Worm (Caenorhabditis elegans) whole organism, young adult: Measurements from ENCODE around the gene srx-34.
A peak's percentile ranks its signal among the peaks of the same experiment; 100 is the strongest.

Experiments
- C06A6.2 ChIP-seq: fragments of 200-800 bp; sonication (Bioruptor generic); conservative IDR thresholded peaks from 2 replicates; pipeline ENCODE4 v1.3.6; 2022; ENCODE audit warnings: missing genetic modification characterization, missing compliant biosample characterization
- F10E7.11 ChIP-seq: sonication (generic microtip); optimal IDR thresholded peaks from 2 replicates; lab custom pipeline; 2017; ENCODE audit warnings: mild to moderate bottlenecking, missing genetic modification characterization, moderate library complexity, missing compliant biosample characterization
- F37B4.10 ChIP-seq: fragments of 200-800 bp; sonication (Bioruptor generic); IDR thresholded peaks from 2 replicates; pipeline ENCODE4 v1.3.6; 2022; ENCODE audit warnings: missing genetic modification characterization, missing compliant biosample characterization
- F39B2.1 ChIP-seq: fragments of 200-800 bp; sonication (Bioruptor generic); IDR thresholded peaks from 2 replicates; pipeline ENCODE4 v1.3.6; 2022; ENCODE audit warnings: missing genetic modification reagents, missing genetic modification characterization, missing compliant biosample characterization
- F57A8.1 ChIP-seq: fragments of 200-800 bp; sonication (Bioruptor generic); optimal IDR thresholded peaks from 2 replicates; lab custom pipeline; 2018; ENCODE audit warnings: mild to moderate bottlenecking, missing genetic modification characterization, moderate library complexity, missing compliant biosample characterization
- Y79H2A.3 ChIP-seq: fragments of 200-800 bp; sonication (Bioruptor generic); conservative IDR thresholded peaks from 2 replicates; pipeline ENCODE4 v1.3.6; 2022; ENCODE audit warnings: missing genetic modification reagents, missing genetic modification characterization, missing compliant biosample characterization
- cebp-1 ChIP-seq, 2 experiments: fragments of 200-800 bp in 1 of 2; sonication (Bioruptor generic) in 1 of 2; sonication (generic microtip) in 1 of 2; IDR thresholded peaks in 1 of 2; optimal IDR thresholded peaks in 1 of 2; 2 replicates each; pipeline versions ENCODE4 v1.3.6 to Lab custom; 2017 to 2022; ENCODE audit warnings: missing compliant biosample characterization in 2 of 2, missing genetic modification characterization in 2 of 2, mild to moderate bottlenecking in 1 of 2, missing genetic modification reagents in 1 of 2, moderate library complexity in 1 of 2
- ceh-79 ChIP-seq: sonication (generic microtip); optimal IDR thresholded peaks from 2 replicates; lab custom pipeline; 2017; ENCODE audit warnings: mild to moderate bottlenecking, missing genetic modification characterization, missing compliant biosample characterization
- die-1 ChIP-seq: sonication (generic microtip); optimal IDR thresholded peaks from 2 replicates; lab custom pipeline; 2016; ENCODE audit warnings: missing genotype, mild to moderate bottlenecking, missing genetic modification characterization, missing compliant biosample characterization
- dpl-1 ChIP-seq: fragments of 150-350 bp; optimal IDR thresholded peaks from 2 replicates; lab custom pipeline; 2014; ENCODE audit warnings: missing biosample characterization, missing genetic modification reagents, missing genetic modification characterization
- ekl-4 ChIP-seq: fragments of 200-800 bp; sonication (Bioruptor generic); IDR thresholded peaks from 2 replicates; pipeline ENCODE4 v1.3.6; 2022; ENCODE audit warnings: missing genetic modification reagents, missing genetic modification characterization, missing compliant biosample characterization
- ets-4 ChIP-seq: fragments of 200-800 bp; sonication (Bioruptor generic); optimal IDR thresholded peaks from 2 replicates; lab custom pipeline; 2018; ENCODE audit warnings: mild to moderate bottlenecking, missing genetic modification characterization, missing compliant biosample characterization
- gei-17 ChIP-seq: fragments of 200-800 bp; sonication (Bioruptor generic); optimal IDR thresholded peaks from 2 replicates; lab custom pipeline; 2018; ENCODE audit warnings: mild to moderate bottlenecking, missing genetic modification characterization, missing compliant biosample characterization
- hlh-12 ChIP-seq: sonication (generic microtip); optimal IDR thresholded peaks from 2 replicates; lab custom pipeline; 2016; ENCODE audit warnings: missing genetic modification characterization, missing compliant biosample characterization
- hmg-20 ChIP-seq: fragments of 200-800 bp; sonication (Bioruptor generic); IDR thresholded peaks from 2 replicates; pipeline ENCODE4 v1.3.6; 2022; ENCODE audit warnings: missing genetic modification reagents, missing genetic modification characterization, missing compliant biosample characterization
- let-526 ChIP-seq: fragments of 200-800 bp; sonication (Bioruptor generic); IDR thresholded peaks from 2 replicates; pipeline ENCODE4 v1.3.6; 2022; ENCODE audit warnings: missing genetic modification reagents, missing genetic modification characterization, missing compliant biosample characterization
- let-607 ChIP-seq, 2 experiments: fragments of 200-800 bp in 1 of 2; sonication (Bioruptor generic) in 1 of 2; sonication (generic microtip) in 1 of 2; optimal IDR thresholded peaks; 2 replicates each; lab custom pipeline; 2016 to 2018; ENCODE audit warnings: mild to moderate bottlenecking in 2 of 2, missing compliant biosample characterization in 2 of 2, missing genetic modification characterization in 2 of 2, moderate library complexity in 2 of 2, missing genotype in 1 of 2
- lin-26 ChIP-seq: fragments of 200-800 bp; sonication (Bioruptor generic); IDR thresholded peaks from 2 replicates; pipeline ENCODE4 v1.3.6; 2022; ENCODE audit warnings: missing genetic modification reagents, missing genetic modification characterization, missing compliant biosample characterization
- lin-35 ChIP-seq, 3 experiments: fragments of 150-350 bp in 2 of 3; sonication (generic microtip) in 1 of 3; optimal IDR thresholded peaks; 2 replicates each; lab custom pipeline; 2014 to 2018; ENCODE audit warnings: missing biosample characterization in 3 of 3, missing genetic modification characterization in 3 of 3, missing genetic modification reagents in 3 of 3
- lir-1 ChIP-seq: fragments of 200-800 bp; sonication (Bioruptor generic); conservative IDR thresholded peaks from 2 replicates; pipeline ENCODE4 v1.3.6; 2022; ENCODE audit warnings: missing genetic modification reagents, missing genetic modification characterization, missing compliant biosample characterization
- madf-10 ChIP-seq: sonication (generic microtip); optimal IDR thresholded peaks from 2 replicates; lab custom pipeline; 2016; ENCODE audit warnings: mild to moderate bottlenecking, missing genetic modification characterization, missing compliant biosample characterization
- mcd-1 ChIP-seq: fragments of 200-800 bp; sonication (Bioruptor generic); IDR thresholded peaks from 2 replicates; pipeline ENCODE4 v1.3.6; 2022; ENCODE audit warnings: missing genetic modification reagents, missing genetic modification characterization, missing compliant biosample characterization
- mel-28 ChIP-seq: sonication (generic microtip); optimal IDR thresholded peaks from 2 replicates; lab custom pipeline; 2016; ENCODE audit warnings: borderline replicate concordance, mild to moderate bottlenecking, missing genetic modification characterization, missing compliant biosample characterization
- mes-4 ChIP-seq: sonication (generic microtip); optimal IDR thresholded peaks from 2 replicates; lab custom pipeline; 2016; ENCODE audit warnings: missing genotype, missing genetic modification characterization, missing compliant biosample characterization
- mxl-1 ChIP-seq: sonication (generic microtip); optimal IDR thresholded peaks from 2 replicates; lab custom pipeline; 2016; ENCODE audit warnings: missing genetic modification characterization, missing compliant biosample characterization
- nfya-1 ChIP-seq: sonication (generic microtip); optimal IDR thresholded peaks from 2 replicates; lab custom pipeline; 2017; ENCODE audit warnings: antibody characterized with exemption, missing compliant biosample characterization, missing genetic modification characterization, borderline replicate concordance; ENCODE audit not compliant: insufficient read depth
- nfyb-1 ChIP-seq: fragments of 200-800 bp; sonication (Bioruptor generic); IDR thresholded peaks from 2 replicates; pipeline ENCODE4 v1.3.6; 2022; ENCODE audit warnings: missing genetic modification reagents, missing genetic modification characterization, missing compliant biosample characterization
- nhr-120 ChIP-seq: fragments of 200-800 bp; sonication (Bioruptor generic); IDR thresholded peaks from 2 replicates; pipeline ENCODE4 v1.3.6; 2022; ENCODE audit warnings: missing genetic modification characterization, missing compliant biosample characterization
- nhr-27 ChIP-seq: fragments of 200-800 bp; sonication (Bioruptor generic); optimal IDR thresholded peaks from 2 replicates; lab custom pipeline; 2018; ENCODE audit warnings: mild to moderate bottlenecking, missing genetic modification characterization, moderate library complexity, missing compliant biosample characterization
- nhr-80 ChIP-seq: sonication (generic microtip); optimal IDR thresholded peaks from 2 replicates; lab custom pipeline; 2016; ENCODE audit warnings: missing genetic modification characterization, missing compliant biosample characterization
- rpc-1 ChIP-seq, 2 experiments: fragments of 150-350 bp in 1 of 2; sonication (generic microtip) in 1 of 2; optimal IDR thresholded peaks; 2 replicates each; lab custom pipeline; 2014 to 2018; ENCODE audit warnings: missing biosample characterization in 1 of 2, missing genetic modification characterization in 1 of 2, missing genetic modification reagents in 1 of 2, missing genotype in 1 of 2
- snpc-4 ChIP-seq, 5 experiments: fragments of 150-350 bp in 1 of 5; sonication (generic microtip) in 4 of 5; optimal IDR thresholded peaks; 2 replicates each; lab custom pipeline; 2014 to 2018; ENCODE audit warnings: missing genetic modification characterization in 5 of 5, missing biosample characterization in 3 of 5, antibody characterized with exemption in 2 of 5, mild to moderate bottlenecking in 2 of 5, missing compliant biosample characterization in 2 of 5, missing genotype in 2 of 5, moderate library complexity in 2 of 5, missing genetic modification reagents in 1 of 5
- somi-1 ChIP-seq: fragments of 200-800 bp; sonication (Bioruptor generic); optimal IDR thresholded peaks from 2 replicates; lab custom pipeline; 2018; ENCODE audit warnings: mild to moderate bottlenecking, missing genetic modification characterization, missing compliant biosample characterization
- xnd-1 ChIP-seq: sonication (generic microtip); optimal IDR thresholded peaks from 2 replicates; lab custom pipeline; 2016; ENCODE audit warnings: missing genotype, missing genetic modification reagents, missing genetic modification characterization, missing compliant biosample characterization
- zim-3 ChIP-seq: sonication (generic microtip); optimal IDR thresholded peaks from 2 replicates; lab custom pipeline; 2017; ENCODE audit warnings: mild to moderate bottlenecking, missing genetic modification characterization, moderate library complexity, missing compliant biosample characterization
- ztf-22 ChIP-seq: fragments of 200-800 bp; sonication (Bioruptor generic); optimal IDR thresholded peaks from 2 replicates; lab custom pipeline; 2018; ENCODE audit warnings: mild to moderate bottlenecking, missing genetic modification characterization, moderate library complexity, missing compliant biosample characterization
- ztf-6 ChIP-seq: fragments of 200-800 bp; sonication (Bioruptor generic); IDR thresholded peaks from 2 replicates; pipeline ENCODE4 v1.3.6; 2022; ENCODE audit warnings: missing genetic modification reagents, missing genetic modification characterization, missing compliant biosample characterization

The srx-34 gene

ce11 chrV:7103247-7103646 lies 16.8 kb downstream of the srx-34 start, which contains the start of gene odr-2:
odr-2 (plus strand) TSS chrV:7103547.
- TF ChIP-seq let-526 (GFP tag; lab: Robert Waterston, UW) = no peak
- no peak for TF ChIP-seq rpc-1 (optimal IDR thresholded peaks at IDR 0.05; lab: Kevin White, UChicago)
- TF ChIP-seq rpc-1 (tag; optimal IDR thresholded peaks at IDR 0.05; lab: Kevin White, UChicago) = no peak
- no peak for TF ChIP-seq lin-35 (GFP tag; optimal IDR thresholded peaks at IDR 0.05; lab: Kevin White, UChicago)
- TF ChIP-seq xnd-1 (tag; lab: Kevin White, UChicago) = no peak
- TF ChIP-seq zim-3 = no peak

ce11 chrV:7096811-7097210 lies 23.3 kb downstream of the srx-34 start:
- no peak for TF ChIP-seq mes-4

- TF ChIP-seq lin-26 (no peak), ekl-4 (no peak), C06A6.2 (GFP tag; lab: Robert Waterston, UW) (no peak), hlh-12 (no peak), cebp-1 (GFP tag; IDR thresholded peaks at IDR 0.05; lab: Robert Waterston, UW) (no peak), cebp-1 (tag; optimal IDR thresholded peaks at IDR 0.05; lab: Kevin White, UChicago) (no peak)
Observed at ce11 chrV:7096129-7096730, 23.8 kb downstream of the srx-34 start.

ce11 chrV:7095254-7095990 lies 24.6 kb downstream of the srx-34 start:
- TF ChIP-seq nhr-27 = no peak
- no peak for TF ChIP-seq die-1 (tag; lab: Kevin White, UChicago)
- peak; percentile 40 for TF ChIP-seq nhr-80
- no peak for TF ChIP-seq lir-1 (GFP tag; lab: Robert Waterston, UW)
- no peak for TF ChIP-seq ztf-6

- TF ChIP-seq F37B4.10 (GFP tag; lab: Robert Waterston, UW) (no peak), ceh-79 (no peak), hmg-20 (GFP tag; lab: Robert Waterston, UW) (no peak), F10E7.11 (no peak), ztf-22 (no peak), mxl-1 (no peak), mcd-1 (no peak), madf-10 (tag; lab: Kevin White, UChicago) (peak; percentile 61), somi-1 (GFP tag; lab: Kevin White, UChicago) (peak; percentile 37), nfyb-1 (GFP tag; lab: Robert Waterston, UW) (peak; percentile 72; the same call in 1 of the 2 replicates), nhr-120 (no peak), F57A8.1 (no peak), mel-28 (tag; lab: Kevin White, UChicago) (no peak), dpl-1 (GFP tag; lab: Kevin White, UChicago) (no peak), Y79H2A.3 (GFP tag; lab: Robert Waterston, UW) (no peak), gei-17 (GFP tag; lab: Kevin White, UChicago) (no peak), hlh-12 (no peak), ets-4 (GFP tag; lab: Kevin White, UChicago) (no peak), cebp-1 (GFP tag; IDR thresholded peaks at IDR 0.05; lab: Robert Waterston, UW) (0 out of 2 replicates have a peak, but pooled peaks have one; percentile 26), cebp-1 (tag; optimal IDR thresholded peaks at IDR 0.05; lab: Kevin White, UChicago) (peak; percentile 71), nfya-1 (tag; lab: Kevin White, UChicago) (no peak), let-607 (tag; optimal IDR thresholded peaks at IDR 0.05; lab: Kevin White, UChicago) (peak; percentile 18 to 32), nhr-80 (peak; percentile 92), snpc-4 (GFP tag; optimal IDR thresholded peaks at IDR 0.05; lab: Kevin White, UChicago) (no peak), snpc-4 (tag; optimal IDR thresholded peaks at IDR 0.05; lab: Kevin White, UChicago) (peak in 1 of 4 experiments; percentile 35), F39B2.1 (GFP tag; lab: Robert Waterston, UW) (no peak)
Observed at ce11 chrV:7093720-7094401, 26.2 kb downstream of the srx-34 start, which contains the start of gene nhr-135. nhr-135 (minus strand) TSS chrV:7093770.
